Fruit fly (Drosophila melanogaster) whole organism, embryonic: ENCODE results near the gene meigo.

Source experiments
- Atf6 ChIP-seq: fragments of 200-800 bp; sonication (Bioruptor generic); IDR thresholded peaks from 2 replicates; pipeline ENCODE4 v1.3.6; 2022; ENCODE audit warnings: missing biosample characterization, missing genetic modification characterization
- Bdp1 ChIP-seq: fragments of 200-800 bp; sonication (Bioruptor generic); optimal IDR thresholded peaks from 3 replicates; lab custom pipeline; 2016; ENCODE audit warnings: missing biosample characterization, missing genetic modification characterization
- Bteb2 ChIP-seq: fragments of 200-800 bp; sonication (Bioruptor generic); optimal IDR thresholded peaks from 2 replicates; lab custom pipeline; 2016; ENCODE audit warnings: missing biosample characterization, missing genetic modification characterization
- C15 ChIP-seq: fragments of 200-800 bp; sonication (Bioruptor generic); IDR thresholded peaks from 3 replicates; pipeline ENCODE4 v1.3.6; 2022; ENCODE audit warnings: missing biosample characterization, missing genetic modification characterization
- CG10147 ChIP-seq: fragments of 200-800 bp; sonication (Bioruptor generic); optimal IDR thresholded peaks from 2 replicates; lab custom pipeline; 2019; ENCODE audit warnings: missing biosample characterization, mild to moderate bottlenecking, missing genetic modification characterization, moderate library complexity
- CG10274 ChIP-seq: fragments of 200-800 bp; sonication (Bioruptor generic); optimal IDR thresholded peaks from 3 replicates; lab custom pipeline; 2017; ENCODE audit warnings: missing biosample characterization, mild to moderate bottlenecking, missing genetic modification characterization
- CG10366 ChIP-seq: fragments of 200-800 bp; sonication (Bioruptor generic); IDR thresholded peaks from 2 replicates; pipeline ENCODE4 v1.3.6; 2022; ENCODE audit warnings: missing biosample characterization, missing genetic modification characterization
- CG12104 ChIP-seq: fragments of 200-800 bp; sonication (Bioruptor generic); optimal IDR thresholded peaks from 3 replicates; lab custom pipeline; 2016; ENCODE audit warnings: missing biosample characterization, missing genetic modification characterization
- CG13123 ChIP-seq: fragments of 200-800 bp; sonication (Bioruptor generic); optimal IDR thresholded peaks from 2 replicates; lab custom pipeline; 2016; ENCODE audit warnings: missing biosample characterization, missing genetic modification characterization
- CG17802 ChIP-seq: fragments of 200-800 bp; sonication (Bioruptor generic); optimal IDR thresholded peaks from 2 replicates; lab custom pipeline; 2018; ENCODE audit warnings: missing biosample characterization, mild to moderate bottlenecking, missing genetic modification characterization, moderate library complexity
- CG2120 ChIP-seq: fragments of 200-800 bp; sonication (Bioruptor generic); optimal IDR thresholded peaks from 3 replicates; lab custom pipeline; 2016; ENCODE audit warnings: missing biosample characterization, missing genetic modification characterization
- CG7271 ChIP-seq: fragments of 200-800 bp; sonication (Bioruptor generic); optimal IDR thresholded peaks from 2 replicates; lab custom pipeline; 2018; ENCODE audit warnings: missing biosample characterization, mild to moderate bottlenecking, missing genetic modification characterization, moderate library complexity
- CG7357 ChIP-seq: fragments of 200-800 bp; sonication (Bioruptor generic); IDR thresholded peaks from 3 replicates; pipeline ENCODE4 v1.3.6; 2022; ENCODE audit warnings: missing biosample characterization, missing genetic modification characterization
- CG8765 ChIP-seq: fragments of 200-800 bp; sonication (Bioruptor generic); IDR thresholded peaks from 2 replicates; pipeline ENCODE4 v1.3.6; 2022; ENCODE audit warnings: missing biosample characterization, missing genetic modification characterization
- CG8944 ChIP-seq: fragments of 200-800 bp; sonication (Bioruptor generic); optimal IDR thresholded peaks from 3 replicates; lab custom pipeline; 2016; ENCODE audit warnings: missing biosample characterization, missing genetic modification characterization
- Dbx ChIP-seq: fragments of 200-800 bp; sonication (Bioruptor generic); IDR thresholded peaks from 3 replicates; pipeline ENCODE4 v1.3.6; 2022; ENCODE audit warnings: missing biosample characterization, missing genetic modification characterization
- Dll ChIP-seq: fragments of 200-800 bp; sonication (Bioruptor generic); IDR thresholded peaks from 4 replicates; pipeline ENCODE4 v1.3.6; 2022; ENCODE audit warnings: missing biosample characterization, missing genetic modification characterization; ENCODE audit not compliant: partially characterized antibody
- Elba2 ChIP-seq: fragments of 200-800 bp; sonication (Bioruptor generic); optimal IDR thresholded peaks from 3 replicates; lab custom pipeline; 2016; ENCODE audit warnings: missing biosample characterization, missing genetic modification characterization
- Fer1 ChIP-seq: fragments of 200-800 bp; sonication (Bioruptor generic); optimal IDR thresholded peaks from 2 replicates; lab custom pipeline; 2017; ENCODE audit warnings: missing biosample characterization, mild to moderate bottlenecking, missing genetic modification characterization
- HLH54F ChIP-seq: fragments of 200-800 bp; sonication (Bioruptor generic); optimal IDR thresholded peaks from 3 replicates; lab custom pipeline; 2016; ENCODE audit warnings: missing biosample characterization, missing genetic modification characterization
- Hsf ChIP-seq: fragments of 200-800 bp; sonication (Bioruptor generic); optimal IDR thresholded peaks from 3 replicates; lab custom pipeline; 2016; ENCODE audit warnings: missing biosample characterization, missing genetic modification characterization
- NC2β ChIP-seq: fragments of 200-800 bp; sonication (Bioruptor generic); optimal IDR thresholded peaks from 2 replicates; lab custom pipeline; 2016; ENCODE audit warnings: missing biosample characterization, missing genetic modification characterization
- NfI ChIP-seq: fragments of 200-800 bp; sonication (Bioruptor generic); optimal IDR thresholded peaks from 3 replicates; lab custom pipeline; 2018; ENCODE audit warnings: missing biosample characterization, mild to moderate bottlenecking, missing genetic modification characterization, moderate library complexity
- Opbp ChIP-seq: fragments of 200-800 bp; sonication (Bioruptor generic); IDR thresholded peaks from 3 replicates; pipeline ENCODE4 v1.3.6; 2022; ENCODE audit warnings: missing biosample characterization, missing genetic modification characterization; ENCODE audit not compliant: partially characterized antibody
- Sry-δ ChIP-seq: fragments of 200-800 bp; sonication (Bioruptor generic); optimal IDR thresholded peaks from 2 replicates; lab custom pipeline; 2016; ENCODE audit warnings: missing biosample characterization, missing genetic modification characterization
- Usf ChIP-seq: fragments of 200-800 bp; sonication (Bioruptor generic); optimal IDR thresholded peaks from 2 replicates; lab custom pipeline; 2017; ENCODE audit warnings: missing genotype, missing biosample characterization, missing genetic modification characterization
- ac ChIP-seq: fragments of 200-800 bp; sonication (Bioruptor generic); optimal IDR thresholded peaks from 3 replicates; lab custom pipeline; 2017; ENCODE audit warnings: missing biosample characterization, mild to moderate bottlenecking, missing genetic modification characterization
- al ChIP-seq: fragments of 200-800 bp; sonication (Bioruptor generic); IDR thresholded peaks from 2 replicates; pipeline ENCODE4 v1.3.6; 2022; ENCODE audit warnings: missing biosample characterization, missing genetic modification characterization
- ase ChIP-seq: fragments of 200-800 bp; sonication (Bioruptor generic); IDR thresholded peaks from 3 replicates; pipeline ENCODE4 v1.3.6; 2022; ENCODE audit warnings: missing biosample characterization, missing genetic modification characterization
- ato ChIP-seq: fragments of 200-800 bp; sonication (Bioruptor generic); IDR thresholded peaks from 2 replicates; pipeline ENCODE4 v1.3.6; 2022; ENCODE audit warnings: missing biosample characterization, missing genetic modification characterization; ENCODE audit not compliant: partially characterized antibody
- bsh ChIP-seq, 2 experiments: fragments of 200-800 bp; sonication (Bioruptor generic); optimal IDR thresholded peaks; 2 replicates each; lab custom pipeline; 2017 to 2018; ENCODE audit warnings: mild to moderate bottlenecking in 2 of 2, missing biosample characterization in 2 of 2, missing genetic modification characterization in 2 of 2, moderate library complexity in 1 of 2
- caup ChIP-seq: fragments of 200-800 bp; sonication (Bioruptor generic); optimal IDR thresholded peaks from 3 replicates; lab custom pipeline; 2017; ENCODE audit warnings: missing biosample characterization, mild to moderate bottlenecking, missing genetic modification characterization, moderate library complexity; ENCODE audit not compliant: severe bottlenecking
- cwo ChIP-seq: fragments of 200-800 bp; sonication (Bioruptor generic); optimal IDR thresholded peaks from 3 replicates; lab custom pipeline; 2017; ENCODE audit warnings: missing biosample characterization, missing genetic modification characterization, mild to moderate bottlenecking, moderate library complexity, missing genetic modification reagents
- fu2 ChIP-seq: fragments of 200-800 bp; sonication (Bioruptor generic); optimal IDR thresholded peaks from 2 replicates; lab custom pipeline; 2016; ENCODE audit warnings: missing biosample characterization, missing genetic modification characterization
- grau ChIP-seq: fragments of 200-800 bp; optimal IDR thresholded peaks from 3 replicates; lab custom pipeline; 2019; ENCODE audit warnings: missing biosample characterization, mild to moderate bottlenecking, missing genetic modification characterization, moderate library complexity
- gsb-n ChIP-seq: fragments of 200-800 bp; sonication (Bioruptor generic); optimal IDR thresholded peaks from 3 replicates; lab custom pipeline; 2018; ENCODE audit warnings: missing biosample characterization, mild to moderate bottlenecking, missing genetic modification characterization
- gt ChIP-seq: fragments of 200-800 bp; sonication (Bioruptor generic); IDR thresholded peaks from 2 replicates; pipeline ENCODE4 v1.3.6; 2022; ENCODE audit warnings: missing biosample characterization, missing genetic modification characterization
- hbn ChIP-seq: fragments of 200-800 bp; sonication (Bioruptor generic); IDR thresholded peaks from 2 replicates; pipeline ENCODE4 v1.3.6; 2022; ENCODE audit warnings: missing biosample characterization, missing genetic modification characterization; ENCODE audit not compliant: partially characterized antibody
- kah ChIP-seq: fragments of 200-800 bp; sonication (Bioruptor generic); optimal IDR thresholded peaks from 2 replicates; lab custom pipeline; 2018; ENCODE audit warnings: missing biosample characterization, mild to moderate bottlenecking, missing genetic modification characterization
- lbe ChIP-seq: fragments of 200-800 bp; sonication (Bioruptor generic); optimal IDR thresholded peaks from 2 replicates; lab custom pipeline; 2016; ENCODE audit warnings: missing biosample characterization, mild to moderate bottlenecking, missing genetic modification characterization
- ranshi ChIP-seq: fragments of 200-800 bp; sonication (Bioruptor generic); IDR thresholded peaks from 2 replicates; pipeline ENCODE4 v1.3.6; 2022; ENCODE audit warnings: missing biosample characterization, missing genetic modification characterization
- repo ChIP-seq: fragments of 200-800 bp; sonication (Bioruptor generic); optimal IDR thresholded peaks from 2 replicates; lab custom pipeline; 2016; ENCODE audit warnings: missing biosample characterization, missing genetic modification characterization
- sd ChIP-seq: fragments of 200-800 bp; sonication (Bioruptor generic); optimal IDR thresholded peaks from 3 replicates; lab custom pipeline; 2018; ENCODE audit warnings: missing biosample characterization, mild to moderate bottlenecking, missing genetic modification characterization, moderate library complexity
- so ChIP-seq: fragments of 200-800 bp; sonication (Bioruptor generic); IDR thresholded peaks from 3 replicates; pipeline ENCODE4 v1.3.6; 2022; ENCODE audit warnings: missing biosample characterization, missing genetic modification characterization
- tap ChIP-seq: fragments of 200-800 bp; optimal IDR thresholded peaks from 3 replicates; lab custom pipeline; 2019; ENCODE audit warnings: missing biosample characterization, mild to moderate bottlenecking, missing genetic modification characterization, moderate library complexity
- tgo ChIP-seq: fragments of 200-800 bp; sonication (Bioruptor generic); IDR thresholded peaks from 3 replicates; pipeline ENCODE4 v1.3.6; 2022; ENCODE audit warnings: missing biosample characterization, missing genetic modification characterization
- tin ChIP-seq: fragments of 200-800 bp; sonication (Bioruptor generic); optimal IDR thresholded peaks from 3 replicates; lab custom pipeline; 2016; ENCODE audit warnings: missing biosample characterization, missing genetic modification characterization
- ttk ChIP-seq: fragments of 200-800 bp; sonication (Bioruptor generic); IDR thresholded peaks from 2 replicates; pipeline ENCODE4 v2.1.2; 2022; ENCODE audit warnings: missing biosample characterization, missing genetic modification characterization
- twi ChIP-seq: fragments of 200-800 bp; optimal IDR thresholded peaks from 2 replicates; lab custom pipeline; 2019; ENCODE audit warnings: missing biosample characterization, mild to moderate bottlenecking, missing genetic modification characterization, moderate library complexity

The meigo gene

dm6 chr3R:21107907-21108591 is 30.0 kb upstream of the meigo start, which contains the start of the genes Sec15 and rtet (continued):
- 0 out of 2 replicates have a peak, but pooled peaks have one; percentile 24 for TF ChIP-seq ttk (GFP tag; lab: Robert Waterston, UW)
- TF ChIP-seq gt (GFP tag; lab: Robert Waterston, UW) = no peak
- TF ChIP-seq ac (GFP tag; lab: Kevin White, UChicago) = no peak
- TF ChIP-seq tin (GFP tag; lab: Kevin White, UChicago) = peak; percentile 61
- peak in 1 of 2 experiments; percentile 67 for TF ChIP-seq bsh (GFP tag; optimal IDR thresholded peaks at IDR 0.05; lab: Kevin White, UChicago)
- 0 out of 3 replicates have a peak, but pooled peaks have one; percentile 23 for TF ChIP-seq so (GFP tag; lab: Robert Waterston, UW)
- TF ChIP-seq grau (tag; lab: Kevin White, UChicago) = peak; percentile 71
- no peak for TF ChIP-seq al (GFP tag; lab: Robert Waterston, UW)
- TF ChIP-seq kah (GFP tag; lab: Kevin White, UChicago) = peak; percentile 98
- no peak for TF ChIP-seq CG13123 (GFP tag; lab: Kevin White, UChicago)
- TF ChIP-seq CG12104 = peak; percentile 21
- no peak for TF ChIP-seq Elba2 (GFP tag; lab: Kevin White, UChicago)
- TF ChIP-seq cwo (GFP tag; lab: Kevin White, UChicago) = peak; percentile 39
- peak; percentile 41 for TF ChIP-seq caup (GFP tag; lab: Kevin White, UChicago)
- TF ChIP-seq C15 (GFP tag; lab: Robert Waterston, UW) = no peak
- TF ChIP-seq CG8944 (GFP tag; lab: Kevin White, UChicago) = no peak
- TF ChIP-seq Usf (GFP tag; lab: Kevin White, UChicago) = peak; percentile 40
- peak; percentile 7 for TF ChIP-seq lbe
- TF ChIP-seq gsb-n (tag; lab: Kevin White, UChicago) = no peak
- 0 out of 2 replicates have a peak, but pooled peaks have one; percentile 26 for TF ChIP-seq hbn (GFP tag; lab: Robert Waterston, UW)
- TF ChIP-seq ato (GFP tag; lab: Robert Waterston, UW) = peak; percentile 86
- no peak for TF ChIP-seq repo (GFP tag; lab: Kevin White, UChicago)
- peak; percentile 60 for TF ChIP-seq Hsf (GFP tag; lab: Kevin White, UChicago)
- TF ChIP-seq Fer1 (GFP tag; lab: Kevin White, UChicago) = peak; percentile 65
- peak; percentile 22 for TF ChIP-seq Sry-δ (GFP tag; lab: Kevin White, UChicago)
- no peak for TF ChIP-seq CG7271 (tag; lab: Kevin White, UChicago)
- peak; percentile 39; the same call in 1 of the 3 replicates for TF ChIP-seq ase
- TF ChIP-seq tgo = peak; percentile 51; the same call in 1 of the 3 replicates
- TF ChIP-seq CG10274 (GFP tag; lab: Kevin White, UChicago) = no peak
- peak; percentile 61; the same call in 1 of the 3 replicates for TF ChIP-seq Dbx (GFP tag; lab: Robert Waterston, UW)
- TF ChIP-seq twi (tag; lab: Kevin White, UChicago) = peak; percentile 47
- TF ChIP-seq HLH54F (GFP tag; lab: Kevin White, UChicago) = peak; percentile 40
- peak; percentile 42 for TF ChIP-seq Opbp (GFP tag; lab: Robert Waterston, UW)
- TF ChIP-seq tap (tag; lab: Kevin White, UChicago) = no peak
- TF ChIP-seq NC2β = peak; percentile 16
- peak; percentile 28 for TF ChIP-seq Bteb2 (GFP tag; lab: Kevin White, UChicago)
- TF ChIP-seq CG8765 (GFP tag; lab: Robert Waterston, UW) = no peak
- peak; percentile 75; the same call in 3 of the 4 replicates for TF ChIP-seq Dll (GFP tag; lab: Robert Waterston, UW)
- TF ChIP-seq CG7357 (GFP tag; lab: Robert Waterston, UW) = no peak
- peak; percentile 62 for TF ChIP-seq CG10366 (GFP tag; lab: Robert Waterston, UW)
- peak; percentile 5 for TF ChIP-seq fu2 (GFP tag; lab: Kevin White, UChicago)
- peak; percentile 84 for TF ChIP-seq CG2120
- 0 out of 2 replicates have a peak, but pooled peaks have one; percentile 24 for TF ChIP-seq ranshi
- TF ChIP-seq NfI (GFP tag; lab: Kevin White, UChicago) = peak; percentile 73
- peak; percentile 92 for TF ChIP-seq sd (tag; lab: Kevin White, UChicago)
- TF ChIP-seq CG17802 = peak; percentile 49
- no peak for TF ChIP-seq CG10147 (GFP tag; lab: Kevin White, UChicago)
- TF ChIP-seq Atf6 (GFP tag; lab: Robert Waterston, UW) = peak; percentile 45; the same call in 1 of the 2 replicates
- TF ChIP-seq Bdp1 (GFP tag; lab: Kevin White, UChicago) = peak; percentile 10
